Fruit fly (Drosophila melanogaster) whole organism, embryonic: ENCODE measurements around the gene CG3009.

Experiments used
- CG10654 ChIP-seq: fragments of 200-800 bp; sonication (Bioruptor generic); optimal IDR thresholded peaks from 2 replicates; lab custom pipeline; 2016; ENCODE audit warnings: missing biosample characterization, missing genetic modification characterization
- CG11723 ChIP-seq: fragments of 200-800 bp; sonication (Bioruptor generic); optimal IDR thresholded peaks from 2 replicates; lab custom pipeline; 2017; ENCODE audit warnings: missing biosample characterization, mild to moderate bottlenecking, missing genetic modification characterization
- CG12942 ChIP-seq: fragments of 200-800 bp; sonication (Bioruptor generic); optimal IDR thresholded peaks from 3 replicates; lab custom pipeline; 2016; ENCODE audit warnings: missing biosample characterization, missing genetic modification characterization
- CG13287 ChIP-seq: fragments of 200-800 bp; sonication (Bioruptor generic); IDR thresholded peaks from 2 replicates; pipeline ENCODE4 v1.3.6; 2022; ENCODE audit warnings: missing biosample characterization, missing genetic modification characterization; ENCODE audit not compliant: partially characterized antibody
- CG17359 ChIP-seq: fragments of 200-800 bp; sonication (Bioruptor generic); optimal IDR thresholded peaks from 3 replicates; lab custom pipeline; 2018; ENCODE audit warnings: missing biosample characterization, mild to moderate bottlenecking, missing genetic modification characterization, moderate library complexity
- CG2712 ChIP-seq: fragments of 200-800 bp; optimal IDR thresholded peaks from 3 replicates; lab custom pipeline; 2019; ENCODE audit warnings: missing biosample characterization, mild to moderate bottlenecking, missing genetic modification characterization, moderate library complexity
- CG2889 ChIP-seq: fragments of 200-800 bp; sonication (Bioruptor generic); IDR thresholded peaks from 3 replicates; pipeline ENCODE4 v1.3.6; 2022; ENCODE audit warnings: missing biosample characterization, missing genetic modification characterization
- CG4360 ChIP-seq: fragments of 200-800 bp; sonication (Bioruptor generic); IDR thresholded peaks from 2 replicates; pipeline ENCODE4 v1.3.6; 2022; ENCODE audit warnings: missing biosample characterization, missing genetic modification characterization
- CG6689 ChIP-seq: fragments of 200-800 bp; sonication (Bioruptor generic); IDR thresholded peaks from 2 replicates; pipeline ENCODE4 v1.3.6; 2022; ENCODE audit warnings: missing biosample characterization, missing genetic modification characterization
- CG7839 ChIP-seq: fragments of 200-800 bp; sonication (Bioruptor generic); optimal IDR thresholded peaks from 3 replicates; lab custom pipeline; 2018; ENCODE audit warnings: missing biosample characterization, mild to moderate bottlenecking, missing genetic modification characterization, moderate library complexity
- CG8089 ChIP-seq: fragments of 200-800 bp; sonication (Bioruptor generic); optimal IDR thresholded peaks from 3 replicates; lab custom pipeline; 2016; ENCODE audit warnings: missing biosample characterization, missing genetic modification characterization
- CG8281 ChIP-seq: fragments of 200-800 bp; sonication (Bioruptor generic); optimal IDR thresholded peaks from 2 replicates; lab custom pipeline; 2018; ENCODE audit warnings: missing biosample characterization, mild to moderate bottlenecking, missing genetic modification characterization, moderate library complexity
- CG9817 ChIP-seq: fragments of 200-800 bp; sonication (Bioruptor generic); optimal IDR thresholded peaks from 2 replicates; lab custom pipeline; 2018; ENCODE audit warnings: missing biosample characterization, mild to moderate bottlenecking, missing genetic modification characterization, moderate library complexity
- Dbx ChIP-seq: fragments of 200-800 bp; sonication (Bioruptor generic); IDR thresholded peaks from 3 replicates; pipeline ENCODE4 v1.3.6; 2022; ENCODE audit warnings: missing biosample characterization, missing genetic modification characterization
- E2f1 ChIP-seq: fragments of 200-800 bp; sonication (Bioruptor generic); IDR thresholded peaks from 2 replicates; pipeline ENCODE4 v1.3.6; 2022; ENCODE audit warnings: missing biosample characterization, missing genetic modification characterization
- Elba2 ChIP-seq: fragments of 200-800 bp; sonication (Bioruptor generic); optimal IDR thresholded peaks from 3 replicates; lab custom pipeline; 2016; ENCODE audit warnings: missing biosample characterization, missing genetic modification characterization
- Kr ChIP-seq: fragments of 200-800 bp; sonication (Bioruptor generic); optimal IDR thresholded peaks from 2 replicates; lab custom pipeline; 2017; ENCODE audit warnings: missing biosample characterization, mild to moderate bottlenecking, missing genetic modification characterization
- MESR4 ChIP-seq: fragments of 200-800 bp; sonication (Bioruptor generic); optimal IDR thresholded peaks from 2 replicates; lab custom pipeline; 2018; ENCODE audit warnings: missing biosample characterization, mild to moderate bottlenecking, missing genetic modification characterization, moderate library complexity
- NFAT ChIP-seq: fragments of 200-800 bp; sonication (Bioruptor generic); IDR thresholded peaks from 2 replicates; pipeline ENCODE4 v1.3.6; 2022; ENCODE audit warnings: missing biosample characterization, missing genetic modification characterization
- Nf-YC ChIP-seq: fragments of 200-800 bp; optimal IDR thresholded peaks from 3 replicates; lab custom pipeline; 2019; ENCODE audit warnings: missing biosample characterization, mild to moderate bottlenecking, missing genetic modification characterization, moderate library complexity
- Oli ChIP-seq: fragments of 200-800 bp; sonication (Bioruptor generic); optimal IDR thresholded peaks from 2 replicates; lab custom pipeline; 2018; ENCODE audit warnings: missing biosample characterization, mild to moderate bottlenecking, missing genetic modification characterization, moderate library complexity
- Rx ChIP-seq: fragments of 200-800 bp; sonication (Bioruptor generic); IDR thresholded peaks from 2 replicates; pipeline ENCODE4 v1.3.6; 2022; ENCODE audit warnings: missing biosample characterization, missing genetic modification characterization
- Sry-β ChIP-seq: fragments of 200-800 bp; sonication (Bioruptor generic); optimal IDR thresholded peaks from 2 replicates; lab custom pipeline; 2018; ENCODE audit warnings: missing biosample characterization, mild to moderate bottlenecking, missing genetic modification characterization, moderate library complexity
- Sry-δ ChIP-seq: fragments of 200-800 bp; sonication (Bioruptor generic); optimal IDR thresholded peaks from 2 replicates; lab custom pipeline; 2016; ENCODE audit warnings: missing biosample characterization, missing genetic modification characterization
- Vsx1 ChIP-seq: fragments of 200-800 bp; sonication (Bioruptor generic); optimal IDR thresholded peaks from 2 replicates; lab custom pipeline; 2017; ENCODE audit warnings: missing biosample characterization, mild to moderate bottlenecking, missing genetic modification characterization, missing genetic modification reagents
- Xrp1 ChIP-seq: fragments of 200-800 bp; sonication (Bioruptor generic); IDR thresholded peaks from 2 replicates; pipeline ENCODE4 v1.3.6; 2022; ENCODE audit warnings: missing biosample characterization, missing genetic modification characterization
- abd-A ChIP-seq: fragments of 200-800 bp; sonication (Bioruptor generic); optimal IDR thresholded peaks from 3 replicates; lab custom pipeline; 2019; ENCODE audit warnings: missing biosample characterization, mild to moderate bottlenecking, missing genetic modification characterization, moderate library complexity
- aop ChIP-seq: fragments of 200-800 bp; sonication (Bioruptor generic); IDR thresholded peaks from 2 replicates; pipeline ENCODE4 v1.3.6; 2022; ENCODE audit warnings: missing biosample characterization, missing genetic modification characterization
- bab2 ChIP-seq: fragments of 200-800 bp; sonication (Bioruptor generic); optimal IDR thresholded peaks from 2 replicates; lab custom pipeline; 2016; ENCODE audit warnings: missing biosample characterization, missing genetic modification characterization
- bowl ChIP-seq: fragments of 200-800 bp; sonication (Bioruptor generic); IDR thresholded peaks from 2 replicates; pipeline ENCODE4 v1.3.6; 2022; ENCODE audit warnings: missing biosample characterization, missing genetic modification characterization
- caup ChIP-seq: fragments of 200-800 bp; sonication (Bioruptor generic); optimal IDR thresholded peaks from 3 replicates; lab custom pipeline; 2017; ENCODE audit warnings: missing biosample characterization, mild to moderate bottlenecking, missing genetic modification characterization, moderate library complexity; ENCODE audit not compliant: severe bottlenecking
- chm ChIP-seq: fragments of 200-800 bp; sonication (Bioruptor generic); IDR thresholded peaks from 2 replicates; pipeline ENCODE4 v1.3.6; 2022; ENCODE audit warnings: missing biosample characterization, missing genetic modification characterization
- crp ChIP-seq, 2 experiments: fragments of 200-800 bp; sonication (Bioruptor generic); optimal IDR thresholded peaks; 2 replicates in 1 of 2; 3 replicates in 1 of 2; lab custom pipeline; 2017; ENCODE audit warnings: missing biosample characterization in 2 of 2, missing genetic modification characterization in 2 of 2, mild to moderate bottlenecking in 1 of 2, moderate library complexity in 1 of 2
- emc ChIP-seq: fragments of 200-800 bp; sonication (Bioruptor generic); optimal IDR thresholded peaks from 2 replicates; lab custom pipeline; 2016; ENCODE audit warnings: missing biosample characterization, missing genetic modification characterization
- ems ChIP-seq: fragments of 200-800 bp; sonication (Bioruptor generic); optimal IDR thresholded peaks from 3 replicates; lab custom pipeline; 2016; ENCODE audit warnings: missing biosample characterization, missing genetic modification characterization
- gsb-n ChIP-seq: fragments of 200-800 bp; sonication (Bioruptor generic); optimal IDR thresholded peaks from 3 replicates; lab custom pipeline; 2018; ENCODE audit warnings: missing biosample characterization, mild to moderate bottlenecking, missing genetic modification characterization
- lov ChIP-seq, 2 experiments: fragments of 200-800 bp in 1 of 2; fragments of >200 bp in 1 of 2; sonication (Bioruptor generic) in 1 of 2; IDR thresholded peaks in 1 of 2; optimal IDR thresholded peaks in 1 of 2; 2 replicates in 1 of 2; 3 replicates in 1 of 2; pipeline versions ENCODE4 v1.3.6 to Lab custom; 2017 to 2022; ENCODE audit warnings: missing biosample characterization in 1 of 2, missing genetic modification characterization in 1 of 2
- nerfin-2 ChIP-seq: fragments of 200-800 bp; sonication (Bioruptor generic); IDR thresholded peaks from 2 replicates; pipeline ENCODE4 v1.3.6; 2022; ENCODE audit warnings: missing biosample characterization, missing genetic modification characterization; ENCODE audit not compliant: partially characterized antibody
- pan ChIP-seq, 4 experiments: fragments of >200 bp in 3 of 4; fragments of 200-800 bp in 1 of 4; sonication (Bioruptor generic) in 1 of 4; optimal IDR thresholded peaks in 3 of 4; IDR thresholded peaks in 1 of 4; 2 replicates each; pipeline versions ENCODE4 v1.3.6 to Lab custom; 2017 to 2022; ENCODE audit warnings: missing biosample characterization in 2 of 4, missing genetic modification characterization in 2 of 4, mixed read lengths in 1 of 4
- prd ChIP-seq, 3 experiments: fragments of >200 bp in 2 of 3; fragments of 200-800 bp in 1 of 3; sonication (Bioruptor generic) in 1 of 3; optimal IDR thresholded peaks in 2 of 3; IDR thresholded peaks in 1 of 3; 2 replicates in 2 of 3; 3 replicates in 1 of 3; pipeline versions ENCODE4 v1.3.6 to Lab custom; 2017 to 2022; ENCODE audit warnings: missing biosample characterization in 1 of 3, missing genetic modification characterization in 1 of 3
- pros ChIP-seq: fragments of 200-800 bp; sonication (Bioruptor generic); optimal IDR thresholded peaks from 3 replicates; lab custom pipeline; 2019; ENCODE audit warnings: missing biosample characterization, mild to moderate bottlenecking, missing genetic modification characterization, moderate library complexity
- pum ChIP-seq: fragments of 200-800 bp; sonication (Bioruptor generic); optimal IDR thresholded peaks from 2 replicates; lab custom pipeline; 2016; ENCODE audit warnings: missing biosample characterization, missing genetic modification characterization
- sr ChIP-seq: fragments of 200-800 bp; sonication (Bioruptor generic); IDR thresholded peaks from 3 replicates; pipeline ENCODE4 v1.3.6; 2022; ENCODE audit warnings: missing biosample characterization, missing genetic modification characterization
- stwl ChIP-seq: fragments of 200-800 bp; sonication (Bioruptor generic); optimal IDR thresholded peaks from 3 replicates; lab custom pipeline; 2018; ENCODE audit warnings: missing biosample characterization, mild to moderate bottlenecking, missing genetic modification characterization, moderate library complexity
- tin ChIP-seq: fragments of 200-800 bp; sonication (Bioruptor generic); optimal IDR thresholded peaks from 3 replicates; lab custom pipeline; 2016; ENCODE audit warnings: missing biosample characterization, missing genetic modification characterization
- tio ChIP-seq: fragments of 200-800 bp; sonication (Bioruptor generic); optimal IDR thresholded peaks from 2 replicates; lab custom pipeline; 2017; ENCODE audit warnings: missing biosample characterization, missing genetic modification characterization, inconsistent platforms
- tup ChIP-seq: fragments of 200-800 bp; sonication (Bioruptor generic); optimal IDR thresholded peaks from 2 replicates; lab custom pipeline; 2016; ENCODE audit warnings: missing biosample characterization, mild to moderate bottlenecking, missing genetic modification characterization, moderate library complexity
- usp ChIP-seq: fragments of >200 bp; optimal IDR thresholded peaks from 2 replicates; lab custom pipeline; 2017; ENCODE audit warnings: missing biosample characterization, missing genetic modification characterization
- wor ChIP-seq: fragments of 200-800 bp; sonication (Bioruptor generic); IDR thresholded peaks from 2 replicates; pipeline ENCODE4 v1.3.6; 2022; ENCODE audit warnings: missing biosample characterization, missing genetic modification characterization
- z ChIP-seq: fragments of 200-800 bp; sonication (Bioruptor generic); IDR thresholded peaks from 3 replicates; pipeline ENCODE4 v1.3.6; 2022; ENCODE audit warnings: missing biosample characterization, missing genetic modification characterization

Gene CG3009

DNA sequence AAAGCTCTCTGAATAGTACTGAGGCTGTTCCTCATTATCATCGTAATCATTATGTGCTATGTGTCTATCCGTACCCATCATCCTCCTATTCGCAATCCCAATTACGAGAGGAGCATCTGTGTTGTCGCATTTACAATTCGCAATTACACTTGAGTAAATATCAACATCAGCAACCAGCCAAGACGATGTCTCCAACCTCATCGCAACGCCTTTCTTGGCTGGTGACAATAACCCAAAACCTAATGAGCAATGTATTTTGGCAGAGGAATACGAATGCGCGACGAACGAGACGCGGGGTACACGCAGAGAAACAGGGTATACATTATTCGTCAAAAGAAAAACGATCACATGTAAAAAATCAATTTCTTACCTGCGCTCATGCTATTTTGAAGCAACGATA is 56.0 kb downstream of the CG3009 start (continued):
- TF ChIP-seq Xrp1 (GFP tag; lab: Robert Waterston, UW) (0 out of 2 replicates have a peak, but pooled peaks have one; percentile 9), E2f1 (GFP tag; lab: Robert Waterston, UW) (no peak), stwl (tag; lab: Kevin White, UChicago) (no peak), Sry-β (no peak), chm (GFP tag; lab: Robert Waterston, UW) (no peak), bab2 (GFP tag; lab: Kevin White, UChicago) (peak; percentile 28), CG9817 (tag; lab: Kevin White, UChicago) (no peak), Rx (GFP tag; lab: Robert Waterston, UW) (no peak), Vsx1 (GFP tag; lab: Kevin White, UChicago) (no peak), usp (GFP tag; lab: Kevin White, UChicago) (no peak), crp (GFP tag; optimal IDR thresholded peaks at IDR 0.05; lab: Kevin White, UChicago) (no peak), abd-A (no peak), caup (GFP tag; lab: Kevin White, UChicago) (peak; percentile 63), sr (GFP tag; lab: Robert Waterston, UW) (no peak), tup (GFP tag; lab: Kevin White, UChicago) (no peak), tio (GFP tag; lab: Kevin White, UChicago) (peak; percentile 11), MESR4 (no peak), emc (GFP tag; lab: Kevin White, UChicago) (no peak), z (no peak), bowl (no peak), CG8089 (no peak), lov (optimal IDR thresholded peaks at IDR 0.05; lab: Kevin White, UChicago) (no peak), lov (GFP tag; IDR thresholded peaks at IDR 0.05; lab: Robert Waterston, UW) (no peak), Nf-YC (no peak), CG2889 (GFP tag; lab: Robert Waterston, UW) (no peak), wor (GFP tag; lab: Robert Waterston, UW) (no peak), CG2712 (no peak), Kr (GFP tag; lab: Kevin White, UChicago) (no peak), Sry-δ (GFP tag; lab: Kevin White, UChicago) (peak; percentile 9), CG7839 (no peak), Oli (tag; lab: Kevin White, UChicago) (no peak), Dbx (GFP tag; lab: Robert Waterston, UW) (0 out of 3 replicates have a peak, but pooled peaks have one; percentile 23), pros (GFP tag; lab: Kevin White, UChicago) (no peak), CG6689 (GFP tag; lab: Robert Waterston, UW) (no peak), CG17359 (peak; percentile 52), ems (GFP tag; lab: Kevin White, UChicago) (no peak), gsb-n (tag; lab: Kevin White, UChicago) (no peak), CG12942 (GFP tag; lab: Kevin White, UChicago) (no peak), pan (optimal IDR thresholded peaks at IDR 0.05; lab: Kevin White, UChicago) (no peak), pan (GFP tag; optimal IDR thresholded peaks at IDR 0.05 in 1 of 2, IDR thresholded peaks at IDR 0.05 in 1 of 2) (no peak), NFAT (GFP tag; lab: Robert Waterston, UW) (no peak), pum (GFP tag; lab: Kevin White, UChicago) (no peak), CG10654 (GFP tag; lab: Kevin White, UChicago) (no peak), Elba2 (GFP tag; lab: Kevin White, UChicago) (no peak), CG13287 (no peak), CG4360 (GFP tag; lab: Robert Waterston, UW) (no peak), nerfin-2 (GFP tag; lab: Robert Waterston, UW) (no peak), tin (GFP tag; lab: Kevin White, UChicago) (no peak), prd (optimal IDR thresholded peaks at IDR 0.05; lab: Kevin White, UChicago) (no peak), prd (GFP tag; IDR thresholded peaks at IDR 0.05; lab: Robert Waterston, UW) (no peak), CG11723 (no peak), CG8281 (tag; lab: Kevin White, UChicago) (no peak), aop (GFP tag; lab: Robert Waterston, UW) (no peak)
